Fruit fly (Drosophila melanogaster): Measurements from ENCODE around the gene CG4318.

dm6 chrX:13143100-13143499 is 11.6 kb downstream of the CG4318 start:
- TF ChIP-seq crp (GFP tag; optimal IDR thresholded peaks at IDR 0.05) (no peak), CG11093 (GFP tag; IDR thresholded peaks at IDR 0.05) (no peak), CG12104 (GFP tag; optimal IDR thresholded peaks at IDR 0.05) (no peak), CG10654 (GFP tag; optimal IDR thresholded peaks at IDR 0.05) (no peak), CG14965 (GFP tag; optimal IDR thresholded peaks at IDR 0.05; ENCODE audit: borderline replicate concordance) (no peak), CG34224 (GFP tag; IDR thresholded peaks at IDR 0.05; ENCODE audit: partially characterized antibody) (no peak), Dbx (GFP tag; IDR thresholded peaks at IDR 0.05) (no peak), CG31365 (tag; optimal IDR thresholded peaks at IDR 0.05) (no peak), crc (GFP tag; optimal IDR thresholded peaks at IDR 0.05) (no peak), Spps (tag; optimal IDR thresholded peaks at IDR 0.05) (no peak), gsb-n (tag; optimal IDR thresholded peaks at IDR 0.05) (no peak), CG6272 (GFP tag; IDR thresholded peaks at IDR 0.05) (no peak), CG8359 (GFP tag; optimal IDR thresholded peaks at IDR 0.05; ENCODE audit: borderline replicate concordance) (no peak)
